Worm (Caenorhabditis elegans) whole organism, L2 larva: ENCODE results near the gene ubh-3.

ENCODE experiments used
- R02D3.7 ChIP-seq: fragments of 150-350 bp; optimal IDR thresholded peaks from 2 replicates; lab custom pipeline; 2014; ENCODE audit warnings: missing biosample characterization, missing genetic modification characterization
- Y55F3AM.14 ChIP-seq: fragments of 200-800 bp; sonication (Bioruptor generic); optimal IDR thresholded peaks from 2 replicates; lab custom pipeline; 2018; ENCODE audit warnings: mild to moderate bottlenecking, missing genetic modification characterization, missing compliant biosample characterization
- ZK546.5 ChIP-seq: sonication (generic microtip); optimal IDR thresholded peaks from 2 replicates; lab custom pipeline; 2017; ENCODE audit warnings: missing biosample characterization, missing genetic modification characterization
- alr-1 ChIP-seq: fragments of 150-350 bp; optimal IDR thresholded peaks from 2 replicates; lab custom pipeline; 2014; ENCODE audit warnings: missing biosample characterization, missing genetic modification characterization
- aly-2 ChIP-seq: fragments of 150-350 bp; optimal IDR thresholded peaks from 2 replicates; lab custom pipeline; 2014; ENCODE audit warnings: missing biosample characterization, missing genetic modification characterization
- ama-1 ChIP-seq: fragments of 150-350 bp; optimal IDR thresholded peaks from 2 replicates; lab custom pipeline; 2018; ENCODE audit warnings: inconsistent platforms
- blmp-1 ChIP-seq: sonication (generic microtip); optimal IDR thresholded peaks from 2 replicates; lab custom pipeline; 2017; ENCODE audit warnings: missing genetic modification characterization, mild to moderate bottlenecking, missing compliant biosample characterization, antibody characterized with exemption, moderate library complexity; ENCODE audit not compliant: insufficient read depth
- ceh-82 ChIP-seq: fragments of 150-350 bp; optimal IDR thresholded peaks from 2 replicates; lab custom pipeline; 2014; ENCODE audit warnings: missing biosample characterization, missing genetic modification characterization
- crh-2 ChIP-seq: sonication (generic microtip); optimal IDR thresholded peaks from 2 replicates; lab custom pipeline; 2017; ENCODE audit warnings: missing biosample characterization, missing genetic modification characterization
- elt-1 ChIP-seq: fragments of 150-350 bp; optimal IDR thresholded peaks from 2 replicates; lab custom pipeline; 2014; ENCODE audit warnings: missing biosample characterization, missing genetic modification characterization
- fos-1 ChIP-seq: fragments of 150-350 bp; optimal IDR thresholded peaks from 2 replicates; lab custom pipeline; 2014; ENCODE audit warnings: missing biosample characterization, missing genetic modification characterization
- lin-11 ChIP-seq: fragments of 150-350 bp; sonication (generic microtip); optimal IDR thresholded peaks from 2 replicates; lab custom pipeline; 2014; ENCODE audit warnings: missing biosample characterization, missing genetic modification characterization, inconsistent platforms, mixed read lengths
- lsy-2 ChIP-seq, 2 experiments: fragments of 150-350 bp in 1 of 2; sonication (generic microtip) in 1 of 2; optimal IDR thresholded peaks; 2 replicates each; lab custom pipeline; 2014 to 2017; ENCODE audit warnings: missing biosample characterization in 2 of 2, missing genetic modification characterization in 2 of 2
- mdl-1 ChIP-seq, 2 experiments: fragments of 150-350 bp in 1 of 2; sonication (generic microtip) in 1 of 2; optimal IDR thresholded peaks; 2 replicates each; lab custom pipeline; 2017; ENCODE audit warnings: missing biosample characterization in 2 of 2, missing genetic modification characterization in 2 of 2
- nhr-10 ChIP-seq: sonication (generic microtip); optimal IDR thresholded peaks from 2 replicates; lab custom pipeline; 2017; ENCODE audit warnings: missing biosample characterization, missing genetic modification characterization
- nhr-11 ChIP-seq: fragments of 150-350 bp; optimal IDR thresholded peaks from 2 replicates; lab custom pipeline; 2014; ENCODE audit warnings: missing biosample characterization, missing genetic modification characterization
- nhr-12 ChIP-seq: fragments of 150-350 bp; optimal IDR thresholded peaks from 2 replicates; lab custom pipeline; 2014; ENCODE audit warnings: missing biosample characterization, missing genetic modification characterization
- nhr-129 ChIP-seq: fragments of 150-350 bp; optimal IDR thresholded peaks from 2 replicates; lab custom pipeline; 2014; ENCODE audit warnings: missing biosample characterization, missing genetic modification characterization
- nhr-21 ChIP-seq: fragments of 150-350 bp; optimal IDR thresholded peaks from 2 replicates; lab custom pipeline; 2014; ENCODE audit warnings: missing biosample characterization, missing genetic modification characterization
- nhr-23 ChIP-seq: fragments of 150-350 bp; optimal IDR thresholded peaks from 2 replicates; lab custom pipeline; 2014; ENCODE audit warnings: missing biosample characterization, missing genetic modification reagents, missing genetic modification characterization
- nhr-25 ChIP-seq: fragments of 150-350 bp; sonication (generic microtip); optimal IDR thresholded peaks from 3 replicates; lab custom pipeline; 2014; ENCODE audit warnings: missing biosample characterization, missing genetic modification characterization
- sem-4 ChIP-seq: fragments of 150-350 bp; optimal IDR thresholded peaks from 2 replicates; lab custom pipeline; 2014; ENCODE audit warnings: missing biosample characterization, missing genetic modification reagents, missing genetic modification characterization
- skn-1 ChIP-seq: sonication (generic microtip); optimal IDR thresholded peaks from 2 replicates; lab custom pipeline; 2017; ENCODE audit warnings: missing biosample characterization, missing genetic modification characterization
- sma-3 ChIP-seq: sonication (generic microtip); optimal IDR thresholded peaks from 2 replicates; lab custom pipeline; 2016; ENCODE audit warnings: missing genetic modification reagents, missing genetic modification characterization, missing compliant biosample characterization
- sma-9 ChIP-seq, 2 experiments: fragments of 150-350 bp in 1 of 2; sonication (generic microtip) in 1 of 2; optimal IDR thresholded peaks; 2 replicates each; lab custom pipeline; 2014 to 2016; ENCODE audit warnings: missing genetic modification characterization in 2 of 2, mild to moderate bottlenecking in 1 of 2, missing biosample characterization in 1 of 2, missing compliant biosample characterization in 1 of 2, missing genetic modification reagents in 1 of 2, moderate library complexity in 1 of 2
- snpc-4 ChIP-seq: fragments of 150-350 bp; optimal IDR thresholded peaks from 2 replicates; lab custom pipeline; 2014; ENCODE audit warnings: missing biosample characterization, missing genetic modification characterization
- zag-1 ChIP-seq: fragments of 150-350 bp; optimal IDR thresholded peaks from 2 replicates; lab custom pipeline; 2014; ENCODE audit warnings: missing biosample characterization, missing genetic modification characterization
- ztf-1 ChIP-seq: fragments of 200-800 bp; sonication (Bioruptor generic); conservative IDR thresholded peaks from 2 replicates; pipeline ENCODE4 v1.3.6; 2022; ENCODE audit warnings: missing genetic modification characterization, missing compliant biosample characterization
- ztf-11 ChIP-seq: sonication (generic microtip); optimal IDR thresholded peaks from 2 replicates; lab custom pipeline; 2017; ENCODE audit warnings: missing biosample characterization, missing genetic modification characterization
- ztf-4 ChIP-seq: fragments of 150-350 bp; optimal IDR thresholded peaks from 2 replicates; lab custom pipeline; 2014; ENCODE audit warnings: missing biosample characterization, missing genetic modification characterization

ubh-3 gene

ce11 chrV:6513786-6514430 lies 5.3 kb upstream of the ubh-3 start:
- no peak for TF ChIP-seq fos-1 (tag; lab: Kevin White, UChicago)
- TF ChIP-seq nhr-21 = peak; percentile 37
- TF ChIP-seq nhr-129 (tag; lab: Kevin White, UChicago) = no peak
- no peak for TF ChIP-seq crh-2 (tag; lab: Kevin White, UChicago)
- TF ChIP-seq Y55F3AM.14 (GFP tag; lab: Kevin White, UChicago) = no peak
- TF ChIP-seq blmp-1 (tag; lab: Kevin White, UChicago) = no peak
- TF ChIP-seq sem-4 (tag; lab: Kevin White, UChicago) = no peak
- no peak for TF ChIP-seq ama-1 (lab: Kevin White, UChicago)
- peak; percentile 13 for TF ChIP-seq sma-9 (GFP tag; optimal IDR thresholded peaks at IDR 0.05; lab: Kevin White, UChicago)
- TF ChIP-seq sma-9 (tag; optimal IDR thresholded peaks at IDR 0.05; lab: Kevin White, UChicago) = no peak
- no peak for TF ChIP-seq skn-1
- no peak for TF ChIP-seq nhr-12
- no peak for TF ChIP-seq ztf-4
- no peak for TF ChIP-seq ztf-1 (GFP tag; lab: Robert Waterston, UW)
- TF ChIP-seq elt-1 (tag; lab: Kevin White, UChicago) = no peak
- TF ChIP-seq zag-1 (tag; lab: Kevin White, UChicago) = no peak
- TF ChIP-seq nhr-11 (tag; lab: Kevin White, UChicago) = no peak

ce11 chrV:6513356-6513755 lies 4.8 kb upstream of the ubh-3 start:
- TF ChIP-seq alr-1 (tag; lab: Kevin White, UChicago) (no peak), nhr-21 (peak; percentile 8), Y55F3AM.14 (GFP tag; lab: Kevin White, UChicago) (no peak), nhr-10 (tag; lab: Kevin White, UChicago) (no peak), sma-9 (GFP tag; optimal IDR thresholded peaks at IDR 0.05; lab: Kevin White, UChicago) (no peak), sma-9 (tag; optimal IDR thresholded peaks at IDR 0.05; lab: Kevin White, UChicago) (no peak), fos-1 (tag; lab: Kevin White, UChicago) (peak; percentile 7), skn-1 (no peak), lin-11 (tag; lab: Kevin White, UChicago) (no peak), lsy-2 (tag; optimal IDR thresholded peaks at IDR 0.05; lab: Kevin White, UChicago) (no peak)
- TF ChIP-seq, all 48 proteins: peak for 2

ce11 chrV:6511121-6511520 lies 2.5 kb upstream of the ubh-3 start, which contains the start of gene ubh-1:
TSS of gene ubh-1 (minus strand) at chrV:6511409.
- no peak for TF ChIP-seq snpc-4
- no peak for TF ChIP-seq ceh-82

ce11 chrV:6510622-6511021 lies 2.0 kb upstream of the ubh-3 start:
- TF ChIP-seq nhr-23 (tag; lab: Kevin White, UChicago) (no peak), ztf-4 (no peak), nhr-25 (tag; lab: Kevin White, UChicago) (no peak), alr-1 (tag; lab: Kevin White, UChicago) (no peak), ZK546.5 (tag; lab: Kevin White, UChicago) (no peak), blmp-1 (tag; lab: Kevin White, UChicago) (no peak), lsy-2 (tag; optimal IDR thresholded peaks at IDR 0.05; lab: Kevin White, UChicago) (peak in 1 of 2 experiments; percentile 10), nhr-10 (tag; lab: Kevin White, UChicago) (no peak)

- TF ChIP-seq ztf-11 (tag; lab: Kevin White, UChicago) (no peak), sem-4 (tag; lab: Kevin White, UChicago) (no peak), R02D3.7 (no peak), mdl-1 (tag; optimal IDR thresholded peaks at IDR 0.05; lab: Kevin White, UChicago) (no peak), aly-2 (tag; lab: Kevin White, UChicago) (no peak), skn-1 (no peak), lsy-2 (tag; optimal IDR thresholded peaks at IDR 0.05; lab: Kevin White, UChicago) (no peak), sma-3 (GFP tag; lab: Kevin White, UChicago) (no peak)
- TF ChIP-seq, all 48 proteins: peak for 0
Observed at ce11 chrV:6509717-6510116, 1.1 kb upstream of the ubh-3 start, which contains the start of gene ubh-2. TSS of gene ubh-2 (minus strand) at chrV:6509817.
